Worm (Caenorhabditis elegans): ENCODE data around the gene agxt-1.
A peak's percentile ranks its signal among the peaks of the same experiment; 100 is the strongest.

Gene agxt-1

DNA sequence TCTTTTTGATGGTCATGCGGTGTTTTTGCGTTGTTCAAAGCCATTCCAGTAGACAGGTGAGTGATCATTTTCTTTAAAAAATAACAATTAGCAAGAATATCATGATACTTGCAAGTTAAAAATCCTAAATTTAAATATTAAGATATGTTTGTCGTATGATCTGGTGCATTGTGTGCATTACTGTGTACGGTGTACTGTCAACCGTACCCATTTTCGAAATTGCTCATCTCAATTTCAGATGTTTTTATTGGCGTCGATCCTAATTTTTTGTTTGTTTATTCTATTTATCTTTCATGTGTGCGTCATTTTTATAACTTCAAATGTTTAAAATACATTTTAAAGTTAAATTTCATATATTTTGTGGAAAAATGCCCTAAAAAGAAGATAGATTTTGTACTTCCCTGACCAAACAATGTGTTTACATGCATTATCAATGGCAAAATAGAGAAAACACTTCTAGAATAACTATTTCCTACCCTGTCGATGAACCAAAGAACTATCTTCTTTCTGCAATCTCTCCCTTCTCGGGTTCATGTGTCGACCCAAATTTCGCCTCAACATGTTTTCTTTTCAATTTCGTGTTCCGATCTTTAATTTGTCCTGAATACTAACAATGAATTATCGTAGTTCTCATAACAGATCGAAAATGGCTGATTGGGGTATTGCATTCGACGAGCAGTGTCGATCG lies 39.0 kb downstream of the agxt-1 start, which contains the start of the genes T07D4.5 and ddx-19:
Gene T07D4.5 (minus strand): TSS at position 71 of the 688 bp plus-strand sequence.
Gene ddx-19 (plus strand): TSS at position 638 of the 688 bp plus-strand sequence.
- TF ChIP-seq lsy-2 (tag; optimal IDR thresholded peaks at IDR 0.05) = peak; percentile 75 to 98
- peak; percentile 72 for TF ChIP-seq aha-1 (tag)
- TF ChIP-seq aly-2 (tag; optimal IDR thresholded peaks at IDR 0.05) = no peak
- peak; percentile 34 for TF ChIP-seq rbr-2 (tag; optimal IDR thresholded peaks at IDR 0.05)
- TF ChIP-seq unc-62 (GFP tag; optimal IDR thresholded peaks at IDR 0.05 in 1 of 2) = no peak
- no peak for TF ChIP-seq unc-62 (tag; optimal IDR thresholded peaks at IDR 0.05)
- no peak for TF ChIP-seq nhr-237 (tag; optimal IDR thresholded peaks at IDR 0.05)
- TF ChIP-seq Y75B8A.6 (GFP tag; IDR thresholded peaks at IDR 0.05) = no peak
- no peak for TF ChIP-seq daf-16 (GFP tag; optimal IDR thresholded peaks at IDR 0.05)
- TF ChIP-seq daf-16 (tag; optimal IDR thresholded peaks at IDR 0.05) = peak; percentile 41
- no peak for TF ChIP-seq duxl-1 (tag; optimal IDR thresholded peaks at IDR 0.05; ENCODE audit: poor library complexity)
- TF ChIP-seq nhr-77 (tag; optimal IDR thresholded peaks at IDR 0.05) = peak; percentile 1
- no peak for TF ChIP-seq ztf-7 (tag; optimal IDR thresholded peaks at IDR 0.05)
- TF ChIP-seq arid-1 (GFP tag; conservative IDR thresholded peaks at IDR 0.05) = no peak
- TF ChIP-seq Y48G9A.11 (GFP tag; IDR thresholded peaks at IDR 0.05) = no peak
- TF ChIP-seq nhr-41 (GFP tag; IDR thresholded peaks at IDR 0.05) = no peak
- peak; percentile 75 for TF ChIP-seq mes-2 (tag; optimal IDR thresholded peaks at IDR 0.05; ENCODE audit: poor library complexity, severe bottlenecking)
- TF ChIP-seq unc-130 (GFP tag; optimal IDR thresholded peaks at IDR 0.05) = no peak
- no peak for TF ChIP-seq ceh-28 (tag; optimal IDR thresholded peaks at IDR 0.05)
- peak; percentile 71 for TF ChIP-seq dve-1 (tag; optimal IDR thresholded peaks at IDR 0.05; ENCODE audit: insufficient read depth)
- TF ChIP-seq T26A8.4 (GFP tag; IDR thresholded peaks at IDR 0.05) = no peak
- no peak for TF ChIP-seq dmd-6 (GFP tag; IDR thresholded peaks at IDR 0.05)
- no peak for TF ChIP-seq php-3 (GFP tag; IDR thresholded peaks at IDR 0.05)
- no peak for TF ChIP-seq pha-4 (GFP tag; IDR thresholded peaks at IDR 0.05)
- peak; percentile 61 for TF ChIP-seq pha-4 (tag; optimal IDR thresholded peaks at IDR 0.05)
- TF ChIP-seq lin-29 (GFP tag; IDR thresholded peaks at IDR 0.05) = no peak
- TF ChIP-seq dpl-1 (GFP tag; optimal IDR thresholded peaks at IDR 0.05) = peak; percentile 62

- TF ChIP-seq ama-1 (optimal IDR thresholded peaks at IDR 0.05) (peak; percentile 54), zfp-3 (GFP tag; conservative IDR thresholded peaks at IDR 0.05) (no peak), daf-16 (GFP tag; optimal IDR thresholded peaks at IDR 0.05) (no peak), daf-16 (tag; optimal IDR thresholded peaks at IDR 0.05) (peak; percentile 26), unc-62 (GFP tag; optimal IDR thresholded peaks at IDR 0.05 in 1 of 2) (peak in 1 of 2 experiments; percentile 8), unc-62 (tag; optimal IDR thresholded peaks at IDR 0.05) (no peak)
Observed at ce11 chrII:8889589-8889988, 44.2 kb downstream of the agxt-1 start.

DNA sequence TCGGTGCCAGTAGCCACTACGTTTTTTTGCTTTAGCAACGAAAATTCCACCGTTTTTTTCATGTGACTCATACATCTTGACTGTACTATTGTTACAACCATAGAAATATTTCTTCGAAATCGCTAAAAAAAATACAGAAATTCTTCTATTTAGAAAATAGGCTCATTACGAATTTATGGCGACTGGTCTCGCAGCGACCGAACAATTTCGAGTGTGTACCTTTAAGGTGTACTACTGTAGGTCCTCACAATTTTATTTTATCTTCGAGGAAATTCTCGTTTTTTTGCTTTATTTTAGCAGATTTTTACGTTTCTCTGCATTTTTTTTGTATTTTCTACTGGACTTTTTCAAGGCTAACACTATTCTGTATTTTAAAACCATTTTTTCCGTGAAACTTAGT lies 44.6 kb downstream of the agxt-1 start:
- TF ChIP-seq F49E8.2 (tag; optimal IDR thresholded peaks at IDR 0.05; ENCODE audit: borderline replicate concordance) (peak; percentile 64), ceh-82 (tag; optimal IDR thresholded peaks at IDR 0.05) (no peak), unc-39 (tag; optimal IDR thresholded peaks at IDR 0.05) (no peak), lir-3 (tag; optimal IDR thresholded peaks at IDR 0.05) (no peak), lsy-2 (tag; optimal IDR thresholded peaks at IDR 0.05) (peak in 1 of 2 experiments; percentile 34)

DNA sequence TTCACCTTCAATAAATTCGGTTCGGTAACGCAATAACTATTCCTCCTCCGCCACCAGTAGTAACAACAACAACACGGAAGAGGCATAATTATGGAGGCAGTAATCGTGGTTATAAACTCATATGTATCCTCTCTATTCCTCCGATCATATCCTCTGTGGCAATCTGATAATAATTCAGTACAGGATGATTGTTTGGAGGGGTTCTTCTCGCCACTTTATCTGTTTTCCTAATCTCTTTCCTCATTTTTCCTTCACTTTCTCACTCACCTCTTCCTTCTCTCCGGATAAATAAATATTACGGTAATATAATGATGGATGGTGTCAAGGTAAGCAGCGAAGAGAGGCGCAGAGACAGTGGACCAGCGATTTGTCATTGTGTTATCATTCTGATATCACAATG lies 45.1 kb downstream of the agxt-1 start:
- TF ChIP-seq F10B5.3 (tag; optimal IDR thresholded peaks at IDR 0.05) (no peak), unc-39 (tag; optimal IDR thresholded peaks at IDR 0.05) (no peak), nhr-41 (GFP tag; IDR thresholded peaks at IDR 0.05) (no peak), ZK337.2 (GFP tag; IDR thresholded peaks at IDR 0.05) (no peak), lin-13 (GFP tag; optimal IDR thresholded peaks at IDR 0.05) (no peak), lir-3 (tag; optimal IDR thresholded peaks at IDR 0.05) (no peak), F37D6.2 (tag; optimal IDR thresholded peaks at IDR 0.05) (no peak), Y75B8A.6 (GFP tag; IDR thresholded peaks at IDR 0.05) (no peak)
